Fruit fly (Drosophila melanogaster) whole organism, prepupa: ENCODE measurements around the gene CG14627.
A peak's percentile ranks its signal among the peaks of the same experiment; 100 is the strongest.

Experiments
- Blimp-1 ChIP-seq: fragments of 200-800 bp; sonication (Bioruptor generic); optimal IDR thresholded peaks from 3 replicates; lab custom pipeline; 2017; ENCODE audit warnings: missing biosample characterization, missing genetic modification characterization, mild to moderate bottlenecking, moderate library complexity, missing genetic modification reagents
- CG10631 ChIP-seq: fragments of 200-800 bp; sonication (Bioruptor generic); optimal IDR thresholded peaks from 2 replicates; lab custom pipeline; 2016; ENCODE audit warnings: missing biosample characterization, missing genetic modification characterization
- CG11294 ChIP-seq: fragments of 200-800 bp; sonication (Bioruptor generic); IDR thresholded peaks from 2 replicates; pipeline ENCODE4 v1.3.6; 2022; ENCODE audit warnings: missing biosample characterization, missing genetic modification characterization
- CG15336 ChIP-seq: fragments of 200-800 bp; sonication (Bioruptor generic); IDR thresholded peaks from 2 replicates; pipeline ENCODE4 v1.3.6; 2022; ENCODE audit warnings: missing biosample characterization, missing genetic modification characterization
- CG1621 ChIP-seq: fragments of 200-800 bp; sonication (Bioruptor generic); optimal IDR thresholded peaks from 3 replicates; lab custom pipeline; 2018; ENCODE audit warnings: missing biosample characterization, mild to moderate bottlenecking, missing genetic modification characterization
- CG3032 ChIP-seq: fragments of 200-800 bp; optimal IDR thresholded peaks from 2 replicates; lab custom pipeline; 2019; ENCODE audit warnings: missing biosample characterization, mild to moderate bottlenecking, missing genetic modification characterization, moderate library complexity
- CG31627 ChIP-seq: fragments of 200-800 bp; sonication (Bioruptor generic); optimal IDR thresholded peaks from 3 replicates; lab custom pipeline; 2016; ENCODE audit warnings: missing biosample characterization, missing genetic modification characterization
- CG32006 ChIP-seq: fragments of 200-800 bp; sonication (Bioruptor generic); optimal IDR thresholded peaks from 3 replicates; lab custom pipeline; 2017; ENCODE audit warnings: missing biosample characterization, mild to moderate bottlenecking, missing genetic modification characterization
- CG34406 ChIP-seq: fragments of 200-800 bp; sonication (Bioruptor generic); optimal IDR thresholded peaks from 3 replicates; lab custom pipeline; 2016; ENCODE audit warnings: missing biosample characterization, missing genetic modification characterization
- CG3919 ChIP-seq: fragments of 200-800 bp; sonication (Bioruptor generic); optimal IDR thresholded peaks from 3 replicates; lab custom pipeline; 2016; ENCODE audit warnings: missing biosample characterization, missing genetic modification characterization
- CG4318 ChIP-seq: fragments of 200-800 bp; sonication (Bioruptor generic); optimal IDR thresholded peaks from 3 replicates; lab custom pipeline; 2017; ENCODE audit warnings: missing biosample characterization, mild to moderate bottlenecking, missing genetic modification characterization
- CG6792 ChIP-seq: fragments of 200-800 bp; sonication (Bioruptor generic); optimal IDR thresholded peaks from 3 replicates; lab custom pipeline; 2016; ENCODE audit warnings: missing biosample characterization, missing genetic modification characterization
- CG7368 ChIP-seq: fragments of 200-800 bp; sonication (Bioruptor generic); optimal IDR thresholded peaks from 3 replicates; lab custom pipeline; 2016; ENCODE audit warnings: missing biosample characterization, missing genetic modification characterization
- CG8119 ChIP-seq: fragments of 200-800 bp; sonication (Bioruptor generic); IDR thresholded peaks from 3 replicates; pipeline ENCODE4 v1.3.6; 2022; ENCODE audit warnings: missing biosample characterization, missing genetic modification characterization
- CG8319 ChIP-seq: fragments of 200-800 bp; sonication (Bioruptor generic); optimal IDR thresholded peaks from 3 replicates; lab custom pipeline; 2016; ENCODE audit warnings: missing biosample characterization, missing genetic modification characterization
- CG9139 ChIP-seq: fragments of 200-800 bp; sonication (Bioruptor generic); optimal IDR thresholded peaks from 3 replicates; lab custom pipeline; 2017; ENCODE audit warnings: missing biosample characterization, mild to moderate bottlenecking, missing genetic modification characterization
- Eip93F ChIP-seq: fragments of 200-800 bp; sonication (Bioruptor generic); optimal IDR thresholded peaks from 2 replicates; lab custom pipeline; 2016; ENCODE audit warnings: missing biosample characterization, mild to moderate bottlenecking, missing genetic modification characterization
- Ets21C ChIP-seq: fragments of 200-800 bp; sonication (Bioruptor generic); optimal IDR thresholded peaks from 3 replicates; lab custom pipeline; 2016; ENCODE audit warnings: missing biosample characterization, missing genetic modification characterization
- Gug ChIP-seq: fragments of 200-800 bp; sonication (Bioruptor generic); IDR thresholded peaks from 2 replicates; pipeline ENCODE4 v1.3.6; 2022; ENCODE audit warnings: missing biosample characterization, missing genetic modification characterization
- Hr38 ChIP-seq: sonication (Bioruptor generic); optimal IDR thresholded peaks from 2 replicates; lab custom pipeline; 2016; ENCODE audit warnings: missing biosample characterization, missing genetic modification characterization
- Hr4 ChIP-seq: fragments of 200-800 bp; sonication (Bioruptor generic); optimal IDR thresholded peaks from 3 replicates; lab custom pipeline; 2016; ENCODE audit warnings: missing biosample characterization, missing genetic modification characterization
- Lpt ChIP-seq: fragments of 200-800 bp; sonication (Bioruptor generic); optimal IDR thresholded peaks from 3 replicates; lab custom pipeline; 2016; ENCODE audit warnings: missing biosample characterization, missing genetic modification characterization
- OdsH ChIP-seq: fragments of 200-800 bp; sonication (Bioruptor generic); optimal IDR thresholded peaks from 3 replicates; lab custom pipeline; 2016; ENCODE audit warnings: missing biosample characterization, missing genetic modification characterization
- Sox102F ChIP-seq: fragments of 200-800 bp; sonication (Bioruptor generic); optimal IDR thresholded peaks from 2 replicates; lab custom pipeline; 2016; ENCODE audit warnings: missing biosample characterization, mild to moderate bottlenecking, missing genetic modification characterization
- Sox14 ChIP-seq: fragments of 200-800 bp; sonication (Bioruptor generic); optimal IDR thresholded peaks from 3 replicates; lab custom pipeline; 2016; ENCODE audit warnings: missing biosample characterization, missing genetic modification characterization
- Sox15 ChIP-seq: fragments of 200-800 bp; sonication (Bioruptor generic); optimal IDR thresholded peaks from 3 replicates; lab custom pipeline; 2016; ENCODE audit warnings: missing biosample characterization, missing genetic modification characterization
- cyc ChIP-seq: fragments of 200-800 bp; sonication (Bioruptor generic); optimal IDR thresholded peaks from 3 replicates; lab custom pipeline; 2016; ENCODE audit warnings: missing biosample characterization, missing genetic modification characterization
- eg ChIP-seq: fragments of 200-800 bp; sonication (Bioruptor generic); IDR thresholded peaks from 3 replicates; pipeline ENCODE4 v1.3.6; 2022; ENCODE audit warnings: missing biosample characterization, missing genetic modification characterization
- fd59A ChIP-seq: fragments of 200-800 bp; sonication (Bioruptor generic); optimal IDR thresholded peaks from 2 replicates; lab custom pipeline; 2017; ENCODE audit warnings: missing biosample characterization, mild to moderate bottlenecking, missing genetic modification characterization, missing genetic modification reagents
- ss ChIP-seq, 2 experiments: fragments of 200-800 bp; sonication (Bioruptor generic); optimal IDR thresholded peaks; 2 replicates in 1 of 2; 3 replicates in 1 of 2; lab custom pipeline; 2017 to 2018; ENCODE audit warnings: mild to moderate bottlenecking in 2 of 2, missing biosample characterization in 2 of 2, missing genetic modification characterization in 2 of 2, moderate library complexity in 1 of 2
- svp ChIP-seq: fragments of 200-800 bp; sonication (Bioruptor generic); peaks from one replicate; lab custom pipeline; 2016; ENCODE audit warnings: missing biosample characterization, missing genetic modification characterization
- vri ChIP-seq: fragments of 200-800 bp; sonication (Bioruptor generic); optimal IDR thresholded peaks from 3 replicates; lab custom pipeline; 2016; ENCODE audit warnings: missing biosample characterization, mild to moderate bottlenecking, missing genetic modification characterization

CG14627 gene

DNA sequence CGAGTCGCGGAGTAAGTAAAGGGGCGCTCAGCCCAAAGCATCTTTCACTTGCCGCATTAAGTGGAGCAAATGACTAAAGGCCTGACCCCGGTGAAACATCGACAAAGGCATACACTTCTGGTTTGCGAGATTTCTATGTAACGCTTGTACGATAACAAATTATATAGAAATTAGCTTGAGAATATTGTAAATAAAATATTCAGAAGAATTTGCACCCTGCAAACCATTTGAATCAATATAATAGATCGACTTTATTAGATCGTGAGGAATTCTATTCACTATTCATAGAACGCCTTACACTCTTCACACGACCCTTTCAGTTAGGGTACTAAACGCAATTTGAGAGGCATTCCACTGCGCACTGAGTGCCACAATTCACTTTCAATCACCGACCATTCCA, 2.3 kb downstream of the CG14627 start:
- TF ChIP-seq svp (GFP tag; lab: Kevin White, UChicago) (peak; percentile 16), CG15336 (no peak)

- TF ChIP-seq cyc (GFP tag; lab: Kevin White, UChicago) (no peak), CG3032 (tag; lab: Kevin White, UChicago) (no peak), OdsH (GFP tag; lab: Kevin White, UChicago) (no peak), CG1621 (tag; lab: Kevin White, UChicago) (no peak), Gug (GFP tag; lab: Robert Waterston, UW) (no peak), Ets21C (no peak), Sox15 (GFP tag; lab: Kevin White, UChicago) (no peak), CG10631 (GFP tag; lab: Kevin White, UChicago) (no peak), CG34406 (GFP tag; lab: Kevin White, UChicago) (no peak), CG6792 (GFP tag; lab: Kevin White, UChicago) (no peak), CG4318 (no peak), eg (GFP tag; lab: Robert Waterston, UW) (no peak), CG3919 (GFP tag; lab: Kevin White, UChicago) (no peak), CG7368 (GFP tag; lab: Kevin White, UChicago) (no peak)
These were observed 3.1 kb downstream of the CG14627 start, which contains the start of gene CG14626 for dm6 chrX:1184478-1184877. TSS of gene CG14626 (plus strand) at chrX:1184778.

- TF ChIP-seq Hr38 (no peak), Blimp-1 (no peak), svp (GFP tag; lab: Kevin White, UChicago) (peak; percentile 47)
- TF ChIP-seq, all 60 proteins: peak for 1
These were observed 9.6 kb downstream of the CG14627 start, which contains the start of gene CG11380 for dm6 chrX:1191008-1191407. TSS of gene CG11380 (plus strand) at chrX:1191308.

DNA sequence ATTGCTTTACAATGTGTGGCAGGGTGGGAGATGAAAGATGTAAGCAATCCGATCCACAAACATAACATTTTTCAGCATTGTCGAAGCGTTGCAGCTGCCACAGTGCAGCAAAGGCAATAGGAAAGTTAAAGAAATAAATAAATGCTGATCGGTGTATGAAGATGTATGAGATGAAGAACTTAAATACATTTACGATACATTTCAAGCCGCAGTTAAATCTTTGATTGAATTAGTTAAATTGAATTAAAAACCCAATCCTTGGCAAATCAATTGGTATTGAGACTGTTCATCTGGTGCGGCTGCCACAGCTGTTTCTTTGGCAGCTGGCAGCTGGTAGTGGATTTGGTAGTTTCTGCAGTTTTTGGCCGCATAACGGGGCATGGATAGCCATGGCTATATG, 16.4 kb downstream of the CG14627 start:
- peak; percentile 64 for TF ChIP-seq CG32006
- TF ChIP-seq CG4318: peak; percentile 47
- peak; percentile 56 for TF ChIP-seq Gug (GFP tag; lab: Robert Waterston, UW)
- peak; percentile 85 for TF ChIP-seq CG15336
- no peak for TF ChIP-seq CG34406 (GFP tag; lab: Kevin White, UChicago)
- peak; percentile 78 for TF ChIP-seq eg (GFP tag; lab: Robert Waterston, UW)
- peak; percentile 7 for TF ChIP-seq Lpt (GFP tag; lab: Kevin White, UChicago)
- no peak for TF ChIP-seq svp (GFP tag; lab: Kevin White, UChicago)
- TF ChIP-seq CG3919 (GFP tag; lab: Kevin White, UChicago): no peak
- 0 out of 2 replicates have a peak, but pooled peaks have one; percentile 25 for TF ChIP-seq CG11294 (GFP tag; lab: Robert Waterston, UW)
- TF ChIP-seq Hr4 (GFP tag; lab: Kevin White, UChicago): peak; percentile 19
- no peak for TF ChIP-seq CG3032 (tag; lab: Kevin White, UChicago)
- peak; percentile 82 for TF ChIP-seq CG8119
- no peak for TF ChIP-seq CG8319

dm6 chrX:1199246-1199645, 17.8 kb downstream of the CG14627 start, which contains the start of gene CG14625:
TSS of gene CG14625 (plus strand) at chrX:1199546.
- TF ChIP-seq Eip93F (no peak), CG32006 (no peak), vri (no peak), ss (GFP tag; optimal IDR thresholded peaks at IDR 0.05; lab: Kevin White, UChicago) (no peak), CG9139 (GFP tag; lab: Kevin White, UChicago) (no peak), CG1621 (tag; lab: Kevin White, UChicago) (no peak)

- TF ChIP-seq Sox14 (no peak), svp (GFP tag; lab: Kevin White, UChicago) (no peak), fd59A (no peak), Sox102F (no peak), cyc (GFP tag; lab: Kevin White, UChicago) (no peak), Ets21C (no peak), CG31627 (GFP tag; lab: Kevin White, UChicago) (no peak), CG15336 (no peak), ss (GFP tag; optimal IDR thresholded peaks at IDR 0.05; lab: Kevin White, UChicago) (no peak)
These were observed 22.1 kb downstream of the CG14627 start, which contains the start of gene CG11381 for dm6 chrX:1203477-1203876. TSS of gene CG11381 (plus strand) at chrX:1203777.
